Worm (Caenorhabditis elegans) whole organism, L1 larva: ENCODE data around the gene acbp-7.

Source experiments
- C04F5.9 ChIP-seq: sonication (generic microtip); optimal IDR thresholded peaks from 2 replicates; lab custom pipeline; 2016; ENCODE audit warnings: missing genetic modification characterization, missing compliant biosample characterization
- alr-1 ChIP-seq: fragments of 200-800 bp; sonication (Bioruptor generic); optimal IDR thresholded peaks from 2 replicates; lab custom pipeline; 2018; ENCODE audit warnings: borderline replicate concordance, mild to moderate bottlenecking, missing genetic modification characterization, missing compliant biosample characterization
- aly-2 ChIP-seq: fragments of 150-350 bp; optimal IDR thresholded peaks from 2 replicates; lab custom pipeline; 2014; ENCODE audit warnings: missing biosample characterization, missing genetic modification characterization
- ama-1 ChIP-seq: fragments of 150-350 bp; optimal IDR thresholded peaks from 2 replicates; lab custom pipeline; 2014
- ceh-63 ChIP-seq: fragments of 200-800 bp; sonication (Bioruptor generic); optimal IDR thresholded peaks from 2 replicates; lab custom pipeline; 2018; ENCODE audit warnings: mild to moderate bottlenecking, missing genetic modification characterization, missing compliant biosample characterization
- ceh-88 ChIP-seq: fragments of 200-800 bp; sonication (Bioruptor generic); IDR thresholded peaks from 2 replicates; pipeline ENCODE4 v1.3.6; 2022; ENCODE audit warnings: missing genetic modification characterization, missing compliant biosample characterization
- ces-1 ChIP-seq: fragments of 150-350 bp; optimal IDR thresholded peaks from 2 replicates; lab custom pipeline; 2014; ENCODE audit warnings: missing biosample characterization, missing genetic modification reagents, missing genetic modification characterization
- egl-27 ChIP-seq, 2 experiments: fragments of 150-350 bp in 1 of 2; sonication (generic microtip); optimal IDR thresholded peaks; 3 replicates each; lab custom pipeline; 2017 to 2018; ENCODE audit warnings: missing biosample characterization in 2 of 2, missing genetic modification characterization in 2 of 2, missing genetic modification reagents in 2 of 2
- fkh-4 ChIP-seq: sonication (generic microtip); optimal IDR thresholded peaks from 2 replicates; lab custom pipeline; 2016; ENCODE audit warnings: missing compliant biosample characterization, missing genetic modification characterization, borderline replicate concordance
- fkh-8 ChIP-seq: sonication (generic microtip); optimal IDR thresholded peaks from 2 replicates; lab custom pipeline; 2016; ENCODE audit warnings: mild to moderate bottlenecking, missing genetic modification characterization, missing compliant biosample characterization
- fos-1 ChIP-seq: fragments of 150-350 bp; optimal IDR thresholded peaks from 2 replicates; lab custom pipeline; 2014; ENCODE audit warnings: missing biosample characterization, missing genetic modification characterization
- grh-1 ChIP-seq: fragments of 200-800 bp; sonication (Bioruptor generic); IDR thresholded peaks from 2 replicates; pipeline ENCODE4 v1.3.6; 2022; ENCODE audit warnings: missing genetic modification reagents, missing genetic modification characterization, missing compliant biosample characterization
- hlh-17 ChIP-seq: fragments of 200-800 bp; sonication (Bioruptor generic); optimal IDR thresholded peaks from 2 replicates; lab custom pipeline; 2018; ENCODE audit warnings: missing genetic modification characterization, mild to moderate bottlenecking, missing compliant biosample characterization, moderate library complexity, borderline replicate concordance
- hlh-4 ChIP-seq: sonication (generic microtip); optimal IDR thresholded peaks from 2 replicates; lab custom pipeline; 2016; ENCODE audit warnings: mild to moderate bottlenecking, missing genetic modification characterization, missing compliant biosample characterization
- irx-1 ChIP-seq: sonication (generic microtip); optimal IDR thresholded peaks from 2 replicates; lab custom pipeline; 2016; ENCODE audit warnings: missing genetic modification characterization, missing compliant biosample characterization
- lin-15B ChIP-seq: fragments of 150-350 bp; sonication (generic microtip); optimal IDR thresholded peaks from 3 replicates; lab custom pipeline; 2014; ENCODE audit warnings: missing biosample characterization, missing genetic modification characterization
- lir-3 ChIP-seq: sonication (generic microtip); optimal IDR thresholded peaks from 2 replicates; lab custom pipeline; 2016; ENCODE audit warnings: mild to moderate bottlenecking, missing genetic modification characterization, moderate library complexity, missing compliant biosample characterization; ENCODE audit not compliant: poor library complexity
- nhr-11 ChIP-seq: fragments of 150-350 bp; optimal IDR thresholded peaks from 2 replicates; lab custom pipeline; 2014; ENCODE audit warnings: missing biosample characterization, missing genetic modification characterization
- nhr-19 ChIP-seq: fragments of 200-800 bp; sonication (Bioruptor generic); conservative IDR thresholded peaks from 2 replicates; pipeline ENCODE4 v1.3.6; 2022; ENCODE audit warnings: missing genetic modification characterization, missing compliant biosample characterization
- nhr-20 ChIP-seq: sonication (generic microtip); optimal IDR thresholded peaks from 2 replicates; lab custom pipeline; 2016; ENCODE audit warnings: mild to moderate bottlenecking, missing genetic modification characterization, missing compliant biosample characterization
- nhr-28 ChIP-seq: fragments of 150-350 bp; optimal IDR thresholded peaks from 2 replicates; lab custom pipeline; 2014; ENCODE audit warnings: missing biosample characterization, missing genetic modification characterization
- nhr-47 ChIP-seq: sonication (generic microtip); optimal IDR thresholded peaks from 2 replicates; lab custom pipeline; 2016; ENCODE audit warnings: mild to moderate bottlenecking, missing genetic modification characterization, moderate library complexity, missing compliant biosample characterization
- nhr-71 ChIP-seq: sonication (generic microtip); optimal IDR thresholded peaks from 2 replicates; lab custom pipeline; 2016; ENCODE audit warnings: mild to moderate bottlenecking, missing genetic modification characterization, moderate library complexity, missing compliant biosample characterization
- nhr-76 ChIP-seq: sonication (generic microtip); optimal IDR thresholded peaks from 2 replicates; lab custom pipeline; 2017; ENCODE audit warnings: missing biosample characterization, missing genetic modification characterization
- nhr-77 ChIP-seq: fragments of 150-350 bp; optimal IDR thresholded peaks from 2 replicates; lab custom pipeline; 2014; ENCODE audit warnings: missing biosample characterization, missing genetic modification characterization
- nhr-84 ChIP-seq: sonication (generic microtip); optimal IDR thresholded peaks from 2 replicates; lab custom pipeline; 2017; ENCODE audit warnings: missing biosample characterization, missing genetic modification characterization
- nhr-85 ChIP-seq: sonication (generic microtip); peaks from one replicate; lab custom pipeline; 2016; ENCODE audit warnings: missing genetic modification characterization, inconsistent platforms, missing compliant biosample characterization
- pag-3 ChIP-seq: sonication (generic microtip); optimal IDR thresholded peaks from 2 replicates; lab custom pipeline; 2017; ENCODE audit warnings: missing genetic modification characterization, mild to moderate bottlenecking, missing compliant biosample characterization, antibody characterized with exemption, borderline replicate concordance; ENCODE audit not compliant: insufficient read depth
- pqm-1 ChIP-seq: sonication (generic microtip); optimal IDR thresholded peaks from 3 replicates; lab custom pipeline; 2017; ENCODE audit warnings: missing biosample characterization, missing genetic modification characterization
- snpc-4 ChIP-seq: fragments of 150-350 bp; optimal IDR thresholded peaks from 2 replicates; lab custom pipeline; 2014; ENCODE audit warnings: missing biosample characterization, missing genetic modification characterization
- swsn-7 ChIP-seq: sonication (generic microtip); optimal IDR thresholded peaks from 2 replicates; lab custom pipeline; 2016; ENCODE audit warnings: missing genetic modification characterization, missing compliant biosample characterization
- tbx-2 ChIP-seq: sonication (generic microtip); optimal IDR thresholded peaks from 2 replicates; lab custom pipeline; 2016; ENCODE audit warnings: missing genetic modification characterization, missing compliant biosample characterization
- tlp-1 ChIP-seq: fragments of 150-350 bp; optimal IDR thresholded peaks from 2 replicates; lab custom pipeline; 2014; ENCODE audit warnings: missing biosample characterization, missing genetic modification characterization
- unc-86 ChIP-seq: sonication (generic microtip); optimal IDR thresholded peaks from 2 replicates; lab custom pipeline; 2016; ENCODE audit warnings: missing genetic modification characterization, missing compliant biosample characterization
- unc-98 ChIP-seq: fragments of 200-800 bp; sonication (Bioruptor generic); IDR thresholded peaks from 2 replicates; pipeline ENCODE4 v1.3.6; 2022; ENCODE audit warnings: missing genetic modification characterization, missing compliant biosample characterization
- xbp-1 ChIP-seq: sonication (generic microtip); optimal IDR thresholded peaks from 2 replicates; lab custom pipeline; 2016; ENCODE audit warnings: missing genetic modification characterization, missing compliant biosample characterization
- zip-4 ChIP-seq: fragments of 200-800 bp; sonication (Bioruptor generic); optimal IDR thresholded peaks from 2 replicates; lab custom pipeline; 2018; ENCODE audit warnings: mild to moderate bottlenecking, missing genetic modification characterization, moderate library complexity, missing compliant biosample characterization
- ztf-11 ChIP-seq, 2 experiments: sonication (generic microtip); optimal IDR thresholded peaks; 2 replicates each; lab custom pipeline; 2016 to 2017; ENCODE audit warnings: missing genetic modification characterization in 2 of 2, missing biosample characterization in 1 of 2, missing compliant biosample characterization in 1 of 2

The acbp-7 gene

ce11 chrIII:4826606-4827005 is 10.9 kb upstream of the acbp-7 start, which contains the start of gene F26A1.3:
Gene F26A1.3, plus strand, starts transcription at chrIII:4826906.
- TF ChIP-seq nhr-19 (GFP tag; lab: Robert Waterston, UW) (no peak), lir-3 (tag; lab: Kevin White, UChicago) (no peak), swsn-7 (tag; lab: Kevin White, UChicago) (no peak), nhr-20 (no peak), alr-1 (tag; lab: Kevin White, UChicago) (no peak), nhr-11 (tag; lab: Kevin White, UChicago) (no peak), fos-1 (no peak), irx-1 (tag; lab: Kevin White, UChicago) (no peak), pqm-1 (tag; lab: Kevin White, UChicago) (no peak), ceh-63 (GFP tag; lab: Kevin White, UChicago) (no peak), pag-3 (no peak), C04F5.9 (no peak), nhr-76 (tag; lab: Kevin White, UChicago) (no peak), grh-1 (no peak)

DNA sequence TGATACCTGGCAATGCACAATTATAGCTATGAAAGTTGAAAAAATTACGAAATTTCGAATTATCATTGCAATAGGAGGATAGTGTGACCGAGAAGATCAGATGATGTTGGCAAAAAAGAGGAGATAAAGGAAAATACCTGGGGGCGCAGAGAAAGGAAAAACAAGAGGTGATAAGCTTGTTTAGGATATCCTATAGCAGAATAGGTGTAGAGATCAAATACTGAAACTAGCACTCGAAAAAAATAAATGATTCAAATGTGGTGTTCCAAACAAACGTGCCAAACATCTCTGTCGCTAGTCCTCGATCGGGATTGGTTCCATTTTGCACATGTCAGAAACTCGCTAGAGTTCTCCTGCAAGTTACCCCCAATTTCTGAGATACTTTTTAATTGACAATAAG is 8.1 kb upstream of the acbp-7 start, which contains the start of gene F26A1.9:
TSS of gene F26A1.9 (minus strand) at position 101 of the 400 bp plus-strand sequence.
- TF ChIP-seq ces-1 (GFP tag; lab: Kevin White, UChicago): no peak
- TF ChIP-seq unc-98 (GFP tag; lab: Robert Waterston, UW): no peak

DNA sequence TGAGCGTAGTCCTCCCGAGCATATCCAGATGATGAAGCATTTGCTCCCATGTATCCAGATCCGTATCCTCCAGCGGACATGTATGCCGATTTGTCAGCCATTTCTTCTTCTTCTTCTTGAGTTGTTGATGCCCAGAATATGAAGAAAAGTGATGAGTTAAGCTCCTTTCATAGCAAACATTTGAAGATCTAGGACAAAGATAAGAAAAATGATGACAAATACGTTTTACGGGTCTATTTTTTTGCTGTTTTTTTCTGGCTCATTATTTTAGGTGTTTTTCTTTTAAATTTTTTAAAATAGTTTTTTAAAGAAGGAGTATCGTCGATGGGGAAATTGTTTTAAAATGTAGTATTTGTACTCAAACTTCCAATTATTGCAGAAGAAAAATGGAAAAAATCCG is 7.3 kb upstream of the acbp-7 start, which contains the start of gene nspd-9:
TSS of gene nspd-9 (minus strand) at position 101 of the 400 bp plus-strand sequence.
- no peak for TF ChIP-seq unc-86 (tag; lab: Kevin White, UChicago)
- no peak for TF ChIP-seq snpc-4 (tag; lab: Kevin White, UChicago)
- TF ChIP-seq lin-15B (tag; lab: Kevin White, UChicago): no peak
- TF ChIP-seq alr-1 (tag; lab: Kevin White, UChicago): no peak
- TF ChIP-seq, all 84 proteins: peak for 0

ce11 chrIII:4842173-4842572 is 4.6 kb downstream of the acbp-7 start, which contains the start of gene clec-156:
Gene clec-156, minus strand, starts transcription at chrIII:4842273.
- TF ChIP-seq zip-4: no peak
- TF ChIP-seq nhr-85 (tag; lab: Kevin White, UChicago): no peak
- TF ChIP-seq aly-2 (tag; lab: Kevin White, UChicago): no peak
- TF ChIP-seq nhr-76 (tag; lab: Kevin White, UChicago): no peak
- TF ChIP-seq hlh-4: no peak
- no peak for TF ChIP-seq nhr-77
- TF ChIP-seq lin-15B (tag; lab: Kevin White, UChicago): no peak
- TF ChIP-seq ceh-63 (GFP tag; lab: Kevin White, UChicago): no peak
- TF ChIP-seq fkh-4 (tag; lab: Kevin White, UChicago): no peak
- TF ChIP-seq ceh-88 (GFP tag; lab: Robert Waterston, UW): no peak

ce11 chrIII:4844327-4844726 is 6.8 kb downstream of the acbp-7 start, which contains the start of the genes clec-157 and fkh-5:
Gene clec-157, minus strand, starts transcription at chrIII:4844427.
Gene fkh-5, plus strand, starts transcription at chrIII:4844662.
- TF ChIP-seq xbp-1 (no peak), nhr-47 (tag; lab: Kevin White, UChicago) (no peak), ama-1 (lab: Kevin White, UChicago) (no peak), fkh-8 (tag; lab: Kevin White, UChicago) (no peak), hlh-4 (no peak), zip-4 (no peak), nhr-84 (tag; lab: Kevin White, UChicago) (no peak), hlh-17 (no peak), lin-15B (tag; lab: Kevin White, UChicago) (no peak), alr-1 (tag; lab: Kevin White, UChicago) (no peak), egl-27 (tag; optimal IDR thresholded peaks at IDR 0.05; lab: Kevin White, UChicago) (no peak), C04F5.9 (no peak), tbx-2 (no peak), ztf-11 (tag; optimal IDR thresholded peaks at IDR 0.05; lab: Kevin White, UChicago) (no peak), nhr-71 (no peak), tlp-1 (tag; lab: Kevin White, UChicago) (no peak), nhr-28 (tag; lab: Kevin White, UChicago) (no peak)
